Worm (Caenorhabditis elegans) whole organism, L3 larva: Measurements from ENCODE around the gene ZC190.8.

ENCODE experiments used
- ama-1 ChIP-seq: fragments of 150-350 bp; optimal IDR thresholded peaks from 2 replicates; lab custom pipeline; 2018
- daf-12 ChIP-seq: fragments of 150-350 bp; optimal IDR thresholded peaks from 2 replicates; lab custom pipeline; 2014; ENCODE audit warnings: missing biosample characterization, missing genetic modification reagents, missing genetic modification characterization
- lsy-12 ChIP-seq: sonication (generic microtip); optimal IDR thresholded peaks from 2 replicates; lab custom pipeline; 2016; ENCODE audit warnings: mild to moderate bottlenecking, missing genetic modification characterization, missing compliant biosample characterization
- nhr-23 ChIP-seq: fragments of 150-350 bp; optimal IDR thresholded peaks from 2 replicates; lab custom pipeline; 2014; ENCODE audit warnings: missing biosample characterization, missing genetic modification reagents, missing genetic modification characterization
- nhr-237 ChIP-seq: fragments of 150-350 bp; optimal IDR thresholded peaks from 2 replicates; lab custom pipeline; 2014; ENCODE audit warnings: missing biosample characterization, missing genetic modification characterization
- nhr-25 ChIP-seq: sonication (generic microtip); optimal IDR thresholded peaks from 2 replicates; lab custom pipeline; 2017; ENCODE audit warnings: missing biosample characterization, missing genetic modification characterization
- nhr-76 ChIP-seq: fragments of 150-350 bp; sonication (generic microtip); optimal IDR thresholded peaks from 5 replicates; lab custom pipeline; 2014; ENCODE audit warnings: missing biosample characterization, missing genetic modification characterization
- pha-4 ChIP-seq: fragments of 150-350 bp; optimal IDR thresholded peaks from 2 replicates; lab custom pipeline; 2014; ENCODE audit warnings: missing biosample characterization, missing genetic modification reagents, missing genetic modification characterization
- pqm-1 ChIP-seq: fragments of 150-350 bp; optimal IDR thresholded peaks from 2 replicates; lab custom pipeline; 2017; ENCODE audit warnings: missing biosample characterization, missing genetic modification characterization, inconsistent platforms

DNA sequence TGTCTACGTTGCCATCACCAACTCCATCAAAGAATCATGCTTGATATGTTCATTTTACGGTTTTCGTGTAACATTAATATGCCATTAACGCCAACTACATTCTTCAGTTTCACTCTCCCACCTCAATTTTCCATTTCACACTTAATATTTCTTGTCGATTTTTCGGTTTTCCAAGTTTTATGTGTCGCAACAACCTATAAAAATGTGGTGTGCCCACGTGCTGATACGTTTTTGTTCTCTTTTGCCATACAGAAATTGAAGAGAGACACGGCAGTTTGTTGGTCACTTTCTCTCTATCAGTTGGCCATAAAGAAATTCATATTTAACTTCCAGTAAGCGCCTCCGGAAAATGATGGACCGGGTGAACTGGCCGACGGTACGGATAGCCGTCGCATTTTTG lies 4.9 kb downstream of the ZC190.8 start, which contains the start of gene cln-3.3:
- TF ChIP-seq lsy-12 (tag; lab: Kevin White, UChicago) = no peak
- TF ChIP-seq ama-1 = no peak
- no peak for TF ChIP-seq pha-4 (tag; lab: Kevin White, UChicago)
- TF ChIP-seq nhr-25 = no peak
- no peak for TF ChIP-seq nhr-23 (tag; lab: Kevin White, UChicago)
- TF ChIP-seq daf-12 (tag; lab: Kevin White, UChicago) = no peak
- no peak for TF ChIP-seq nhr-76
- peak; percentile 45 for TF ChIP-seq pqm-1 (tag; lab: Kevin White, UChicago)
- no peak for TF ChIP-seq nhr-237 (tag; lab: Kevin White, UChicago)
